Worm (Caenorhabditis elegans) whole organism, late embryonic: Measurements from ENCODE around the gene F43G6.16.
"Not testable (repeated sequence)": the region's sequence is repeated elsewhere in the genome, so short reads cannot be mapped to it uniquely, and the experiment has no call there.

Source experiments
- ama-1 ChIP-seq: fragments of 150-350 bp; optimal IDR thresholded peaks from 2 replicates; lab custom pipeline; 2014
- ceh-18 ChIP-seq: sonication (generic microtip); optimal IDR thresholded peaks from 2 replicates; lab custom pipeline; 2016; ENCODE audit warnings: missing genetic modification characterization, missing compliant biosample characterization
- ceh-48 ChIP-seq: sonication (generic microtip); optimal IDR thresholded peaks from 2 replicates; lab custom pipeline; 2016; ENCODE audit warnings: missing genetic modification characterization, inconsistent platforms, missing compliant biosample characterization
- ceh-9 ChIP-seq: sonication (generic microtip); optimal IDR thresholded peaks from 2 replicates; lab custom pipeline; 2016; ENCODE audit warnings: mild to moderate bottlenecking, missing genetic modification characterization, inconsistent platforms, missing compliant biosample characterization
- dve-1 ChIP-seq: sonication (generic microtip); optimal IDR thresholded peaks from 2 replicates; lab custom pipeline; 2017; ENCODE audit warnings: antibody characterized with exemption, mild to moderate bottlenecking, missing genetic modification characterization, missing compliant biosample characterization
- hlh-30 ChIP-seq: sonication (generic microtip); optimal IDR thresholded peaks from 2 replicates; lab custom pipeline; 2017; ENCODE audit warnings: antibody characterized with exemption, missing genetic modification characterization, missing compliant biosample characterization; ENCODE audit not compliant: insufficient read depth
- pag-3 ChIP-seq: sonication (generic microtip); optimal IDR thresholded peaks from 2 replicates; lab custom pipeline; 2016; ENCODE audit warnings: missing compliant biosample characterization, missing genetic modification characterization, borderline replicate concordance
- pqm-1 ChIP-seq: sonication (generic microtip); optimal IDR thresholded peaks from 2 replicates; lab custom pipeline; 2016; ENCODE audit warnings: missing genetic modification characterization, missing compliant biosample characterization
- tbx-2 ChIP-seq: sonication (generic microtip); optimal IDR thresholded peaks from 2 replicates; lab custom pipeline; 2016; ENCODE audit warnings: missing genetic modification characterization, missing compliant biosample characterization
- unc-86 ChIP-seq: sonication (generic microtip); optimal IDR thresholded peaks from 2 replicates; lab custom pipeline; 2016; ENCODE audit warnings: missing genetic modification characterization, missing compliant biosample characterization

ce11 chrII:11759277-11759676 is 23.2 kb downstream of the F43G6.16 start, which contains the start of the genes F44E5.4 and F44E5.5:
- not testable (repeated sequence) for TF ChIP-seq pag-3; ceh-9 (tag; lab: Kevin White, UChicago); ama-1 (lab: Kevin White, UChicago); pqm-1 (tag; lab: Kevin White, UChicago)
- TF ChIP-seq dve-1 (peak; percentile 48), tbx-2 (tag; lab: Kevin White, UChicago) (peak; percentile 46), ceh-18 (tag; lab: Kevin White, UChicago) (peak; percentile 68), hlh-30 (tag; lab: Kevin White, UChicago) (peak; percentile 56), ceh-48 (tag; lab: Kevin White, UChicago) (peak; percentile 10), unc-86 (tag; lab: Kevin White, UChicago) (peak; percentile 55)
